Worm (Caenorhabditis elegans) whole organism, late embryonic: ENCODE measurements around the gene F52E1.9.
A peak's percentile ranks its signal among the peaks of the same experiment; 100 is the strongest.

Experiments used
- C38D4.7 ChIP-seq: fragments of 200-800 bp; sonication (Bioruptor generic); optimal IDR thresholded peaks from 2 replicates; lab custom pipeline; 2018; ENCODE audit warnings: mild to moderate bottlenecking, missing genetic modification characterization, moderate library complexity, missing compliant biosample characterization
- F13H6.1 ChIP-seq: sonication (generic microtip); optimal IDR thresholded peaks from 2 replicates; lab custom pipeline; 2016; ENCODE audit warnings: missing genetic modification characterization, missing compliant biosample characterization
- K09A11.1 ChIP-seq: sonication (generic microtip); optimal IDR thresholded peaks from 2 replicates; lab custom pipeline; 2017; ENCODE audit warnings: antibody characterized with exemption, mild to moderate bottlenecking, missing genetic modification characterization, missing compliant biosample characterization; ENCODE audit not compliant: insufficient read depth
- T23F11.4 ChIP-seq: fragments of 200-800 bp; sonication (Bioruptor generic); optimal IDR thresholded peaks from 2 replicates; lab custom pipeline; 2018; ENCODE audit warnings: mild to moderate bottlenecking, missing genetic modification characterization, missing compliant biosample characterization
- Y22D7AL.16 ChIP-seq: sonication (generic microtip); optimal IDR thresholded peaks from 2 replicates; lab custom pipeline; 2016; ENCODE audit warnings: missing genetic modification characterization, missing compliant biosample characterization
- ahr-1 ChIP-seq: sonication (generic microtip); optimal IDR thresholded peaks from 2 replicates; lab custom pipeline; 2016; ENCODE audit warnings: missing genetic modification characterization, missing compliant biosample characterization
- ama-1 ChIP-seq: fragments of 150-350 bp; optimal IDR thresholded peaks from 2 replicates; lab custom pipeline; 2014
- ceh-45 ChIP-seq: fragments of 200-800 bp; sonication (Bioruptor generic); IDR thresholded peaks from 2 replicates; pipeline ENCODE4 v1.3.6; 2022; ENCODE audit warnings: missing genetic modification reagents, missing genetic modification characterization, missing compliant biosample characterization
- ceh-48 ChIP-seq: sonication (generic microtip); optimal IDR thresholded peaks from 2 replicates; lab custom pipeline; 2016; ENCODE audit warnings: missing genetic modification characterization, inconsistent platforms, missing compliant biosample characterization
- ceh-6 ChIP-seq: fragments of 200-800 bp; sonication (Bioruptor generic); optimal IDR thresholded peaks from 2 replicates; lab custom pipeline; 2018; ENCODE audit warnings: mild to moderate bottlenecking, missing genetic modification characterization, missing compliant biosample characterization
- che-1 ChIP-seq: sonication (generic microtip); optimal IDR thresholded peaks from 2 replicates; lab custom pipeline; 2016; ENCODE audit warnings: mild to moderate bottlenecking, missing genetic modification characterization, missing compliant biosample characterization
- dmd-4 ChIP-seq: sonication (generic microtip); optimal IDR thresholded peaks from 2 replicates; lab custom pipeline; 2016; ENCODE audit warnings: borderline replicate concordance, missing genetic modification characterization, missing compliant biosample characterization
- elt-2 ChIP-seq: sonication (generic microtip); optimal IDR thresholded peaks from 2 replicates; lab custom pipeline; 2016; ENCODE audit warnings: missing genetic modification reagents, missing genetic modification characterization, missing compliant biosample characterization
- fax-1 ChIP-seq: sonication (generic microtip); optimal IDR thresholded peaks from 2 replicates; lab custom pipeline; 2016; ENCODE audit warnings: missing genotype, missing genetic modification characterization, missing compliant biosample characterization
- fkh-10 ChIP-seq: fragments of 150-350 bp; optimal IDR thresholded peaks from 2 replicates; lab custom pipeline; 2014; ENCODE audit warnings: missing biosample characterization, missing genetic modification reagents, missing genetic modification characterization
- gmeb-2 ChIP-seq: sonication (generic microtip); optimal IDR thresholded peaks from 2 replicates; lab custom pipeline; 2016; ENCODE audit warnings: missing genetic modification characterization, inconsistent platforms, missing compliant biosample characterization
- hlh-13 ChIP-seq: fragments of 200-800 bp; sonication (Bioruptor generic); optimal IDR thresholded peaks from 2 replicates; lab custom pipeline; 2018; ENCODE audit warnings: mild to moderate bottlenecking, missing genetic modification characterization, missing compliant biosample characterization
- hlh-30 ChIP-seq: sonication (generic microtip); optimal IDR thresholded peaks from 2 replicates; lab custom pipeline; 2017; ENCODE audit warnings: antibody characterized with exemption, missing genetic modification characterization, missing compliant biosample characterization; ENCODE audit not compliant: insufficient read depth
- hlh-6 ChIP-seq: sonication (generic microtip); optimal IDR thresholded peaks from 2 replicates; lab custom pipeline; 2016; ENCODE audit warnings: missing genotype, missing genetic modification characterization, missing compliant biosample characterization
- hlh-8 ChIP-seq: sonication (generic microtip); optimal IDR thresholded peaks from 2 replicates; lab custom pipeline; 2016; ENCODE audit warnings: missing genotype, missing genetic modification characterization, missing compliant biosample characterization
- lin-11 ChIP-seq: fragments of 200-800 bp; sonication (Bioruptor generic); optimal IDR thresholded peaks from 2 replicates; lab custom pipeline; 2018; ENCODE audit warnings: mild to moderate bottlenecking, missing genetic modification characterization, missing compliant biosample characterization
- mec-3 ChIP-seq: sonication (generic microtip); optimal IDR thresholded peaks from 2 replicates; lab custom pipeline; 2016; ENCODE audit warnings: borderline replicate concordance, missing genetic modification characterization, missing compliant biosample characterization
- nhr-232 ChIP-seq: sonication (generic microtip); optimal IDR thresholded peaks from 2 replicates; lab custom pipeline; 2016; ENCODE audit warnings: missing genetic modification characterization, missing compliant biosample characterization
- pax-1 ChIP-seq: fragments of 150-350 bp; optimal IDR thresholded peaks from 2 replicates; lab custom pipeline; 2014; ENCODE audit warnings: missing biosample characterization, missing genetic modification characterization
- pha-2 ChIP-seq: sonication (generic microtip); optimal IDR thresholded peaks from 2 replicates; lab custom pipeline; 2017; ENCODE audit warnings: mild to moderate bottlenecking, missing genetic modification characterization, missing compliant biosample characterization
- pqm-1 ChIP-seq: sonication (generic microtip); optimal IDR thresholded peaks from 2 replicates; lab custom pipeline; 2016; ENCODE audit warnings: missing genetic modification characterization, missing compliant biosample characterization
- ref-2 ChIP-seq: sonication (generic microtip); optimal IDR thresholded peaks from 2 replicates; lab custom pipeline; 2016; ENCODE audit warnings: missing genetic modification characterization, missing compliant biosample characterization
- sdc-2 ChIP-seq: sonication (generic microtip); optimal IDR thresholded peaks from 2 replicates; lab custom pipeline; 2016; ENCODE audit warnings: missing genotype, missing genetic modification characterization, missing compliant biosample characterization
- syd-9 ChIP-seq: sonication (generic microtip); optimal IDR thresholded peaks from 2 replicates; lab custom pipeline; 2016; ENCODE audit warnings: mild to moderate bottlenecking, missing genetic modification characterization, moderate library complexity, missing compliant biosample characterization
- tbx-2 ChIP-seq: sonication (generic microtip); optimal IDR thresholded peaks from 2 replicates; lab custom pipeline; 2016; ENCODE audit warnings: missing genetic modification characterization, missing compliant biosample characterization
- tbx-7 ChIP-seq: sonication (generic microtip); optimal IDR thresholded peaks from 2 replicates; lab custom pipeline; 2016; ENCODE audit warnings: missing genotype, missing genetic modification characterization, missing compliant biosample characterization
- unc-3 ChIP-seq, 2 experiments: fragments of 200-800 bp in 1 of 2; sonication (Bioruptor generic) in 1 of 2; sonication (generic microtip) in 1 of 2; conservative IDR thresholded peaks in 1 of 2; optimal IDR thresholded peaks in 1 of 2; 2 replicates each; pipeline versions ENCODE4 v1.3.6 to Lab custom; 2016 to 2022; ENCODE audit warnings: missing compliant biosample characterization in 2 of 2, missing genetic modification characterization in 2 of 2, missing genetic modification reagents in 1 of 2
- unc-42 ChIP-seq: sonication (generic microtip); optimal IDR thresholded peaks from 2 replicates; lab custom pipeline; 2016; ENCODE audit warnings: missing genotype, missing genetic modification characterization, missing compliant biosample characterization
- unc-55 ChIP-seq: sonication (generic microtip); optimal IDR thresholded peaks from 2 replicates; lab custom pipeline; 2017; ENCODE audit warnings: missing biosample characterization, missing genetic modification reagents, missing genetic modification characterization
- unc-86 ChIP-seq: sonication (generic microtip); optimal IDR thresholded peaks from 2 replicates; lab custom pipeline; 2016; ENCODE audit warnings: missing genetic modification characterization, missing compliant biosample characterization
- zip-5 ChIP-seq: sonication (generic microtip); optimal IDR thresholded peaks from 2 replicates; lab custom pipeline; 2016; ENCODE audit warnings: missing genetic modification characterization, missing compliant biosample characterization

F52E1.9 gene

DNA sequence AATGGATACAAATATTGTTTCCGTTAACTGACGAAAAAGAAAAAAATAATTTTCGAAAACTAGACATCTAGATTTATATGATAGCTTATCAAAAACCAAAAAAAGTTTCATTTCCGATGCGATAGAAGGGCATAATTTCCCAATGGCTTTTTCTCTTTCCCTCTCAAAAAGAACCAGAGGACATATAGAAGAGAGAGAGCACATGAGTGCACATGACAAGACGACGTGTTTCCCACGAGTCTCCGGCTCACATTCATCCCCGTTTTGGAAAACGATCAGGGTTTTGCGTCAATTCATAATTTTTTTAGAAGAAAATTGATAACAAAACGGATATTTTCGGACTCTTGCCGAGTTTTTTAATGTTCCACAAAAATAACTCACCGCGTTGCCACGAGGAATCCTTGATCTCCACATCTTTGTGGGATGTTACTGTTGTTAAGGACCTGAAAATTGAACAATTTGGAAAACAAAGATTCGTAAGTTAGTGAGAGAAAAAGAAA lies 41.9 kb upstream of the F52E1.9 start, which contains the start of gene lmd-3:
lmd-3 (minus strand) TSS at position 450 of the 500 bp plus-strand sequence.
- no peak for TF ChIP-seq mec-3
- no peak for TF ChIP-seq gmeb-2 (tag; lab: Kevin White, UChicago)
- no peak for TF ChIP-seq hlh-8 (tag; lab: Kevin White, UChicago)
- TF ChIP-seq T23F11.4 (GFP tag; lab: Kevin White, UChicago): no peak
- no peak for TF ChIP-seq hlh-6 (tag; lab: Kevin White, UChicago)
- no peak for TF ChIP-seq che-1 (tag; lab: Kevin White, UChicago)
- TF ChIP-seq syd-9 (tag; lab: Kevin White, UChicago): no peak

DNA sequence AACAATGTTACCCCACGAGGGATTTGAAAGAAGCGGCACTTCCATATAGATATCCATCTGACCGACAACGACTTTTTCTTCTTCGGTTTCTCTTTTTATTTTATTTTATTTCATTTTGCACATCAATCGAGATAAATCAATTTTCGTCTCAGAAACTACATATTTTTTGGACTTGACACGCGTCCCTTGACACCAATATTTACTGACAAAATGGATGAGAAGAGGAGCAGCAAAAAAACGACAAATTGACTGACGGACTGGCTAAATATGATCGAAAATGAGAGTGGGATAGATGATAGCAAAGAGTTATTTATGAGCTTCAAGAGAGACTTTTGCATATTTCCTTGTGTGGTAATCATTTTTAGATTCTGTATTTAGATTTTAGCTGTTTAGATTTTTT lies 34.9 kb upstream of the F52E1.9 start:
- TF ChIP-seq ref-2 (no peak), unc-86 (tag; lab: Kevin White, UChicago) (no peak), ama-1 (lab: Kevin White, UChicago) (no peak), hlh-13 (GFP tag; lab: Kevin White, UChicago) (no peak), ceh-48 (no peak), ceh-45 (GFP tag; lab: Robert Waterston, UW) (no peak), Y22D7AL.16 (tag; lab: Kevin White, UChicago) (no peak), tbx-2 (tag; lab: Kevin White, UChicago) (no peak), pha-2 (tag; lab: Kevin White, UChicago) (no peak), pax-1 (tag; lab: Kevin White, UChicago) (no peak), che-1 (tag; lab: Kevin White, UChicago) (no peak), F13H6.1 (tag; lab: Kevin White, UChicago) (no peak), C38D4.7 (GFP tag; lab: Kevin White, UChicago) (no peak), ceh-6 (no peak), nhr-232 (tag; lab: Kevin White, UChicago) (no peak), dmd-4 (tag; lab: Kevin White, UChicago) (no peak), sdc-2 (no peak), fkh-10 (GFP tag; lab: Kevin White, UChicago) (no peak), unc-3 (GFP tag; conservative IDR thresholded peaks at IDR 0.05; lab: Robert Waterston, UW) (no peak), unc-3 (tag; optimal IDR thresholded peaks at IDR 0.05; lab: Kevin White, UChicago) (no peak), hlh-8 (tag; lab: Kevin White, UChicago) (no peak)

DNA sequence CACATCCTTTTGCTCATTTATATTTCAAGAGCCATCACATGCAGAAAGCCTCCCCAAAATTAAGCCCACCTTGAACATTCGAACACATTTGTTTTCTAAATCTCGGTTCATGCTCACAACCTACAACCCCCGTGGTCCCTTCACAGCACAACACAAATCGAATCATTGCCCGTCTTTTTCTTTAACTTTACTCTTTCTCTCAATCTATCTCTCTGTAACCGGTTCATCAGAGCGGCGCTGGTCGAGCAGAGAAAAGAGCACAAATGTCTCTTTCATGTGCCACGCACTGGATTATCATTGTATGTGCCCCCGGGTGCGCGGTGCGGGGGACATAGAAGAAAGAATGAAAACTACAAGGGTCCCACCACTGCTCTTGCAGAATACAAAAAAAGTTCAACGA lies 32.8 kb upstream of the F52E1.9 start:
- TF ChIP-seq pqm-1 (tag; lab: Kevin White, UChicago): no peak
- no peak for TF ChIP-seq unc-55 (GFP tag; lab: Kevin White, UChicago)
- TF ChIP-seq unc-42 (tag; lab: Kevin White, UChicago): peak; percentile 79
- TF ChIP-seq K09A11.1 (tag; lab: Kevin White, UChicago): no peak
- TF ChIP-seq tbx-7 (tag; lab: Kevin White, UChicago): no peak
- TF ChIP-seq fax-1: no peak

DNA sequence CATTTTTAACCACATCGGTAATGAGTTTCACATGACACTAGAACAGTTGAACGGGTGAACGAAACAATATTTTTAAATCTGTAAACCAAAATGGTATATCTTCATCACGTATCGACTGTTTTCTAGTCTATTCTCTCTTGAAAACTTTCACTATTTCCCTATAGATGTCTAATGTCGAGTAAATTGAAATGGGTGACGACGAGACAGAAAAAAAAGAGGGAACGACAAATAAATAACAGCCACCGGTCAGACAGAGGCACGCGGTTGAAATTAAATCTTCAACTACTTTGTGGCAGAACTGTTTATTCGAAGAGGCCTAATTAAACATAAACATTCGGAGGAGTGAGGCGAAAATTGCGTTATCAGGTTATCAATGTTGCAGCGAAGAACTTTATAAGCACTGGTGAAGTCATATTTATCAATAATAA lies 31.9 kb upstream of the F52E1.9 start:
- TF ChIP-seq hlh-30: no peak
- no peak for TF ChIP-seq ceh-6
- no peak for TF ChIP-seq zip-5 (tag; lab: Kevin White, UChicago)
- TF ChIP-seq lin-11 (tag; lab: Kevin White, UChicago): no peak
- no peak for TF ChIP-seq tbx-7 (tag; lab: Kevin White, UChicago)
- no peak for TF ChIP-seq ahr-1 (tag; lab: Kevin White, UChicago)
- TF ChIP-seq elt-2 (tag; lab: Kevin White, UChicago): peak; percentile 31
- no peak for TF ChIP-seq hlh-6 (tag; lab: Kevin White, UChicago)
- no peak for TF ChIP-seq ceh-48
